Worm (Caenorhabditis elegans) whole organism, L4/young adult: ENCODE measurements around the gene K12D12.5.
A peak's percentile ranks its signal among the peaks of the same experiment; 100 is the strongest.

Source experiments
- W03F9.2 ChIP-seq: fragments of 150-350 bp; optimal IDR thresholded peaks from 2 replicates; lab custom pipeline; 2014; ENCODE audit warnings: missing biosample characterization, missing genetic modification characterization
- dao-5 ChIP-seq: sonication (generic microtip); optimal IDR thresholded peaks from 2 replicates; lab custom pipeline; 2016; ENCODE audit warnings: missing genotype, missing genetic modification characterization, moderate library complexity, missing compliant biosample characterization
- him-1 ChIP-seq: sonication (generic microtip); optimal IDR thresholded peaks from 2 replicates; lab custom pipeline; 2016; ENCODE audit warnings: missing genotype, missing genetic modification reagents, missing genetic modification characterization, missing compliant biosample characterization

Gene K12D12.5

ce11 chrII:11860623-11861079 lies at the start of gene K12D12.5:
Gene K12D12.5 (plus strand): TSS chrII:11861029.
- TF ChIP-seq him-1 (tag; lab: Kevin White, UChicago), result no peak
- peak; percentile 25 for TF ChIP-seq W03F9.2
- TF ChIP-seq dao-5 (tag; lab: Kevin White, UChicago), result no peak

DNA sequence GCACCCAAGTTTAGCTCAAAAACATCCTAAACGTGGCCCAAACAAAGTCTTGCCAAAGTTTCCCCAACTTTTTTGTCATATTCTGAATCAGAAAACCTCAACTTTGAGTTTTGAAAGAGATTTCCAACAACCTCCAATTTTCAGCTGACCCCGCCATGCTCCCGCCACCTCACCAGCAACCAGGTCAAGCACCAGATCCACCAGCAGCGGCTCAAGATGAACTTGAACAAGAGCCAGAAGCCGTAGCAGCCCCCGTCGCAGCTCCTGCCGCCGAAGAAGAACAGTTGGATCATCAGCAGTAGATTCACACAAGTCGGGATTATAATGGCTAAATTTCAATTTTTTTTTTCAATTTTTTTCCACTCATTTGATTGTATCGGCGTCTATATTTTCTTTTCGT lies 49.6 kb upstream of the K12D12.5 start:
- TF ChIP-seq W03F9.2 (no peak), him-1 (tag; lab: Kevin White, UChicago) (no peak), dao-5 (tag; lab: Kevin White, UChicago) (no peak)

DNA sequence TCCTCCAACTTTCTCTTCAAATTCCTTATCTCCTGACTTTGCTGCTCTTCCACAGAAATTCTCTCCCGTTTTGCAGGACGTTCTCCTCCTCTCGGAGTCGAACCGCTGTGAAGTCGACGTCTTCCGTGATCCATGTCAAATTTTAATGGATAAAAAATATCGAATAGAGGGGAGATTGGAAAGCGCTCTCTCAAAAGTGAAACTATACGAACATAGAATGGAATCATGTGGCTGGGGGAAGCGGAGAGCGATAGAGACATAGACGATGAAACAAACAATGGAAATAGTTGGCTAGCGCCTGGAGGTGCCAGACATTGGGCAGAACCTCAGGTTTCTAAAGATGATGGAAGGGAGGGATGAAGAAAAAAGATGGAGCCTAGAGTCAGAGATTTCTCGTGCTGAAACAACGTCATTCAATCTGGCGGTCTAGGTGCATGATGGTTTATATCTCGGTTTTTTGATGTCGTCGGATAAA lies 46.9 kb upstream of the K12D12.5 start, which contains the start of gene F43G6.8:
TSS of gene F43G6.8 (minus strand) at position 198 of the 475 bp plus-strand sequence.
- no peak for TF ChIP-seq W03F9.2
- no peak for TF ChIP-seq him-1 (tag; lab: Kevin White, UChicago)
- no peak for TF ChIP-seq dao-5 (tag; lab: Kevin White, UChicago)

ce11 chrII:11816014-11816413 lies 44.8 kb upstream of the K12D12.5 start:
- TF ChIP-seq him-1 (tag; lab: Kevin White, UChicago), result no peak
- no peak for TF ChIP-seq W03F9.2
- TF ChIP-seq dao-5 (tag; lab: Kevin White, UChicago), result no peak

DNA sequence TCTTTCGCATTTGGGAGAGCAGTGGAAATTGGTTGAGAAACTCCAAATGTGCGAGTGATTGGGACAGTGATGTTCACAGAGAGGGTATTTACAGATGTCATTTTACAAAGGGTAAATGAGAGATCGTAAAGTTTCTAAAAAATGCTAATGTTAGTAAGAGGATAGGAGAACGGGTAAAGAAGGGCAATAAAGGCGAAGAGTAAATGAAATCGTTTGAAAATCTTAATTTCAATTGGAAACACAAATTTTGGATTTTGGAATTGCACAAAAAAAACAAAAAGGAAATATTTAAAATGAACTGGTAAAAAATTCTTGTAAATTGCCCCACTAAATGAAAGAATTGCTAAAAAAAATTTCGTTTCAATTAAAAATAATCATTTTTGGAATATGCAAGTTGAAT lies 44.4 kb upstream of the K12D12.5 start, which contains the start of gene pap-3:
TSS of gene pap-3 (minus strand) at position 101 of the 400 bp plus-strand sequence.
- no peak for TF ChIP-seq W03F9.2
- no peak for TF ChIP-seq dao-5 (tag; lab: Kevin White, UChicago)
- TF ChIP-seq him-1 (tag; lab: Kevin White, UChicago), result no peak

- TF ChIP-seq W03F9.2 (no peak), him-1 (tag; lab: Kevin White, UChicago) (no peak), dao-5 (tag; lab: Kevin White, UChicago) (no peak)
Observed at ce11 chrII:11819824-11820223, 41.0 kb upstream of the K12D12.5 start, which contains the start of gene Y6D1A.2. Gene Y6D1A.2 (minus strand): TSS chrII:11819924.

DNA sequence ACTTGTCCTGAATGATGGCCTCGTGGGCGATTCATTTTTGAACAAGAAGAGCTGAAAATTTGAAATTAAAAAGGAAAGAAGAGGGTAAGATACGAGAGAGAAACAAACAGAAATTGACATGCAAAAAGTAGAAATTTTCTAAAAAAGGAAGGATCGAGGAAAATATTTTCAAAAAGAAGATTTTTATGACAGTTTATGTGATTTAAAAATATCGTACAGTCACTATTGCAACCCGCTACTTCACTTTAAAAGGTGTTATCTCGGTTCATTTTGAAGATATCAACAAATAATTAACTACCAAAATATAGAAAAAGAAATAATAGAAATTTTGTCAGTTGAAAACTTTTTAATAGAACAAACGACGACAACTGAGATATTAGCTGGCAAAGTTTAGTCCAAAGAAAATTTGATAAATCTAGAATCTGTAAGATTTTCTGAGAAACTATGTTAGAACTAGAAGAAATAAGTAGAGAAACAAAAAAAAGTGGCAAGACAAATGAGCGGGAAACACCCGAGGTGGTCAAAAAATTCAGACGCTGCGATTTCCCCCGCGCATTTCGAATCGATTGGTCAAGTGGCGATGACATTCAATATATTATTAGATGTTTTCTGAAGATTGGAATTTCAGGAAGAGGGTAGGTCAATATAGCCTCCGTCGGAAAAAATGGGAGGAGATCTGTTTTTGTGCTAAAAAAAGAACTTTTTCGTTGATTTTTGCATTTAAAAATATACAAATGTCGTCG lies 37.1 kb upstream of the K12D12.5 start, which contains the start of gene Y6D1A.1:
TSS of gene Y6D1A.1 (minus strand) at position 51 of the 743 bp plus-strand sequence.
- no peak for TF ChIP-seq W03F9.2

DNA sequence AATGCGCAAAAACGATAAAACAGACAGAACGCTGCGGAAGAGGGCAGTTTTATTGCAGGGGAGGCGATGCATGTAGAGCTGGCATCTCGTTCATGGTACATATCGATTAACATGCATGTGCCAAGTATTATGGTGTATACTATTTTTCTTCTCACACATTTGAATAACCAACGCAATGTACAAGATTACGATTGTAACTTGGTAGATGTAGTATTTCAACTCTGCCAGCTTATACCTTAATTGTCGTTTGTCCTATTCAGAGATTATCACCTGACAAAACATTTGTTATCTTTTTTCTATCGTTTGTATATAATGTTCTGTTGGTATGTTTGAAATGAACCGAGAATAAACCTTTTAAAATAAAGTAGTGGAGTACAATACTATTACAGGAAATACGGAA lies 30.9 kb upstream of the K12D12.5 start, which contains the start of gene pes-5:
TSS of gene pes-5 (minus strand) at position 101 of the 400 bp plus-strand sequence.
- TF ChIP-seq W03F9.2 (no peak), dao-5 (tag; lab: Kevin White, UChicago) (no peak), him-1 (tag; lab: Kevin White, UChicago) (no peak)

- TF ChIP-seq him-1 (tag; lab: Kevin White, UChicago) (no peak), W03F9.2 (no peak), dao-5 (tag; lab: Kevin White, UChicago) (no peak)
Observed at ce11 chrII:11830601-11831000, 30.2 kb upstream of the K12D12.5 start.

DNA sequence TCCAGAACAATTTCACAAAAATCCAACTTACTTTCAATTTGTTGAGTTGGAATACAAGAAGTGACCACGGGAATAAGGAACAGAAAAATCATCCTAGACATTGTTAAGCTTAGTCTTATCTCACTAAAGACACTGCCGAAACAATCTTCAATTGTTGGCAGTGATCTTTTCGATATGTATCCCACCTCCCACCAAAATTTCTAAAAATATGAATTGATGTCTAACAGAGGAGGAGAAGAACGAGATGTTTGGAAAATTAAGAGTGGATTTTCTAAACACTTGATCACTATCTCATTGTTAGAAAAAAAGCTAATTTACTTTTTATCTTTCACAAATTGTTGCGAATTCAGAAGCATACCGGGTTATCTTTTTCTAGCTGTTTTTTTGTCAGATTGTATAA lies 28.4 kb upstream of the K12D12.5 start, which contains the start of gene clec-144:
TSS of gene clec-144 (minus strand) at position 101 of the 400 bp plus-strand sequence.
- TF ChIP-seq dao-5 (tag; lab: Kevin White, UChicago) (no peak), him-1 (tag; lab: Kevin White, UChicago) (no peak), W03F9.2 (no peak)

ce11 chrII:11835208-11835607 lies 25.6 kb upstream of the K12D12.5 start, which contains the start of gene T27D12.6:
Gene T27D12.6 (plus strand): TSS chrII:11835508.
- TF ChIP-seq him-1 (tag; lab: Kevin White, UChicago), result no peak
- no peak for TF ChIP-seq dao-5 (tag; lab: Kevin White, UChicago)

- TF ChIP-seq him-1 (tag; lab: Kevin White, UChicago) (no peak), W03F9.2 (no peak), dao-5 (tag; lab: Kevin White, UChicago) (no peak)
Observed at ce11 chrII:11836554-11837218, 24.1 kb upstream of the K12D12.5 start.

ce11 chrII:11838353-11838752 lies 22.5 kb upstream of the K12D12.5 start:
- TF ChIP-seq dao-5 (tag; lab: Kevin White, UChicago) (no peak), W03F9.2 (no peak), him-1 (tag; lab: Kevin White, UChicago) (no peak)

DNA sequence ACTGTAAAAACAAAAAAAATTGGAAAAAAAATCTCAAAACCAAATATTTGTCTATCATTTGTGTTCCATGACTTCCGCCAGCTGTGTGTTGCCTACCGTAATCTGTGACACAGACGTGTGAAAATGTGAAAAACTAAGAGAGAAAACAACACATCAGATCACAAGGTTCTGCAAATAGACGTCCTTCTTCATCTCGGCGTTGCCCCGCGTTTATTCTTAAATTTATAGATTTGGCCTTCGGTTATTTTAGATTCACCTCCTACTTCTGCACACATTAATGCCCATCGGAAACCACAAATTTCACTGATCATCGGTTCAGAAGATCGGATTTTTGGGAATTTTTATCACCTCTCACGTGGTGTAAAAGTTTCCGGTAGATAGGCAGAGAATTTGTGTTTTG lies 21.7 kb upstream of the K12D12.5 start:
- TF ChIP-seq dao-5 (tag; lab: Kevin White, UChicago) (no peak), W03F9.2 (no peak), him-1 (tag; lab: Kevin White, UChicago) (no peak)
